Worm (Caenorhabditis elegans) whole organism, L1 larva: ENCODE measurements around the gene clec-215.

Experiments
- C16A3.4 ChIP-seq: fragments of 150-350 bp; optimal IDR thresholded peaks from 2 replicates; lab custom pipeline; 2014; ENCODE audit warnings: missing biosample characterization, missing genetic modification characterization
- blmp-1 ChIP-seq: fragments of 150-350 bp; optimal IDR thresholded peaks from 2 replicates; lab custom pipeline; 2014; ENCODE audit warnings: missing biosample characterization, missing genetic modification characterization
- ceh-63 ChIP-seq: fragments of 200-800 bp; sonication (Bioruptor generic); optimal IDR thresholded peaks from 2 replicates; lab custom pipeline; 2018; ENCODE audit warnings: mild to moderate bottlenecking, missing genetic modification characterization, missing compliant biosample characterization
- dpl-1 ChIP-seq, 3 experiments: fragments of 150-350 bp in 2 of 3; sonication (generic microtip) in 1 of 3; optimal IDR thresholded peaks; 2 replicates each; lab custom pipeline; 2014 to 2017; ENCODE audit warnings: missing biosample characterization in 3 of 3, missing genetic modification characterization in 3 of 3, missing genetic modification reagents in 3 of 3
- egl-13 ChIP-seq: sonication (generic microtip); optimal IDR thresholded peaks from 2 replicates; lab custom pipeline; 2016; ENCODE audit warnings: missing genotype, missing genetic modification reagents, missing genetic modification characterization, missing compliant biosample characterization
- elt-3 ChIP-seq, 6 experiments: fragments of 150-350 bp in 1 of 6; sonication (generic microtip); optimal IDR thresholded peaks; 2 replicates each; lab custom pipeline; 2017 to 2018; ENCODE audit warnings: missing biosample characterization in 6 of 6, missing genetic modification characterization in 6 of 6, inconsistent platforms in 1 of 6
- mdl-1 ChIP-seq, 2 experiments: fragments of 150-350 bp; optimal IDR thresholded peaks; 2 replicates each; lab custom pipeline; 2014 to 2017; ENCODE audit warnings: missing biosample characterization in 2 of 2, missing genetic modification characterization in 2 of 2, inconsistent platforms in 1 of 2
- nhr-12 ChIP-seq: sonication (generic microtip); optimal IDR thresholded peaks from 2 replicates; lab custom pipeline; 2017; ENCODE audit warnings: missing biosample characterization, missing genetic modification characterization
- nhr-76 ChIP-seq: sonication (generic microtip); optimal IDR thresholded peaks from 2 replicates; lab custom pipeline; 2017; ENCODE audit warnings: missing biosample characterization, missing genetic modification characterization
- nhr-85 ChIP-seq: sonication (generic microtip); peaks from one replicate; lab custom pipeline; 2016; ENCODE audit warnings: missing genetic modification characterization, inconsistent platforms, missing compliant biosample characterization
- nhr-90 ChIP-seq: sonication (generic microtip); optimal IDR thresholded peaks from 2 replicates; lab custom pipeline; 2016; ENCODE audit warnings: mild to moderate bottlenecking, missing genetic modification characterization, missing compliant biosample characterization; ENCODE audit not compliant: poor library complexity
- tbx-2 ChIP-seq: sonication (generic microtip); optimal IDR thresholded peaks from 2 replicates; lab custom pipeline; 2016; ENCODE audit warnings: missing genetic modification characterization, missing compliant biosample characterization

ce11 chrV:7580378-7580777, 31.8 kb upstream of the clec-215 start, which contains the start of gene ets-6:
- TF ChIP-seq tbx-2 (tag; lab: Kevin White, UChicago) = peak; percentile 54
- TF ChIP-seq C16A3.4 (tag; lab: Kevin White, UChicago) = peak; percentile 27
- peak; percentile 39 to 65 (median 58) for TF ChIP-seq dpl-1 (GFP tag; optimal IDR thresholded peaks at IDR 0.05; lab: Kevin White, UChicago)
- TF ChIP-seq nhr-76 (tag; lab: Kevin White, UChicago) = no peak
- peak; percentile 20 for TF ChIP-seq blmp-1 (tag; lab: Kevin White, UChicago)
- TF ChIP-seq elt-3 (tag; optimal IDR thresholded peaks at IDR 0.05; lab: Kevin White, UChicago) = peak in 2 of 6 experiments; percentile 12 to 34
- no peak for TF ChIP-seq ceh-63 (GFP tag; lab: Kevin White, UChicago)
- TF ChIP-seq egl-13 = no peak
- TF ChIP-seq nhr-12 (tag; lab: Kevin White, UChicago) = no peak
- TF ChIP-seq mdl-1 (tag; optimal IDR thresholded peaks at IDR 0.05; lab: Kevin White, UChicago) = no peak
- peak; percentile 82 for TF ChIP-seq nhr-85 (tag; lab: Kevin White, UChicago)
- peak; percentile 46 for TF ChIP-seq nhr-90 (tag; lab: Kevin White, UChicago)
